Fruit fly (Drosophila melanogaster) whole organism, embryonic: ENCODE results near the gene CG43993.

ENCODE experiments used
- Atf-2 ChIP-seq: fragments of 200-800 bp; sonication (Bioruptor generic); optimal IDR thresholded peaks from 2 replicates; lab custom pipeline; 2016; ENCODE audit warnings: missing biosample characterization, missing genetic modification characterization
- C15 ChIP-seq: fragments of 200-800 bp; sonication (Bioruptor generic); IDR thresholded peaks from 3 replicates; pipeline ENCODE4 v1.3.6; 2022; ENCODE audit warnings: missing biosample characterization, missing genetic modification characterization
- CG10979 ChIP-seq: fragments of 200-800 bp; sonication (Bioruptor generic); optimal IDR thresholded peaks from 2 replicates; lab custom pipeline; 2018; ENCODE audit warnings: missing biosample characterization, mild to moderate bottlenecking, missing genetic modification characterization, moderate library complexity
- CG11696 ChIP-seq: fragments of 200-800 bp; sonication (Bioruptor generic); IDR thresholded peaks from 2 replicates; pipeline ENCODE4 v1.3.6; 2022; ENCODE audit warnings: missing biosample characterization, missing genetic modification characterization
- CG12219 ChIP-seq: fragments of 200-800 bp; sonication (Bioruptor generic); optimal IDR thresholded peaks from 3 replicates; lab custom pipeline; 2018; ENCODE audit warnings: missing biosample characterization, mild to moderate bottlenecking, missing genetic modification characterization
- CG13424 ChIP-seq: fragments of 200-800 bp; sonication (Bioruptor generic); optimal IDR thresholded peaks from 2 replicates; lab custom pipeline; 2019; ENCODE audit warnings: missing biosample characterization, mild to moderate bottlenecking, missing genetic modification characterization, moderate library complexity
- CG14710 ChIP-seq: fragments of 200-800 bp; sonication (Bioruptor generic); optimal IDR thresholded peaks from 3 replicates; lab custom pipeline; 2019; ENCODE audit warnings: missing biosample characterization, mild to moderate bottlenecking, missing genetic modification characterization, moderate library complexity
- CG14860 ChIP-seq: fragments of 200-800 bp; sonication (Bioruptor generic); IDR thresholded peaks from 3 replicates; pipeline ENCODE4 v1.3.6; 2022; ENCODE audit warnings: missing biosample characterization, missing genetic modification characterization; ENCODE audit not compliant: partially characterized antibody
- CG17568 ChIP-seq: fragments of 200-800 bp; sonication (Bioruptor generic); optimal IDR thresholded peaks from 2 replicates; lab custom pipeline; 2018; ENCODE audit warnings: missing biosample characterization, mild to moderate bottlenecking, missing genetic modification characterization, moderate library complexity
- CG17829 ChIP-seq: fragments of 200-800 bp; optimal IDR thresholded peaks from 2 replicates; lab custom pipeline; 2019; ENCODE audit warnings: missing biosample characterization, mild to moderate bottlenecking, missing genetic modification characterization, moderate library complexity
- CG2116 ChIP-seq: fragments of 200-800 bp; sonication (Bioruptor generic); optimal IDR thresholded peaks from 3 replicates; lab custom pipeline; 2018; ENCODE audit warnings: missing biosample characterization, mild to moderate bottlenecking, missing genetic modification characterization
- CG3065 ChIP-seq: fragments of 200-800 bp; sonication (Bioruptor generic); optimal IDR thresholded peaks from 2 replicates; lab custom pipeline; 2016; ENCODE audit warnings: missing biosample characterization, missing genetic modification characterization
- CG3407 ChIP-seq: fragments of 200-800 bp; sonication (Bioruptor generic); optimal IDR thresholded peaks from 2 replicates; lab custom pipeline; 2018; ENCODE audit warnings: missing biosample characterization, mild to moderate bottlenecking, missing genetic modification characterization
- CG34224 ChIP-seq: fragments of 200-800 bp; sonication (Bioruptor generic); IDR thresholded peaks from 3 replicates; pipeline ENCODE4 v1.3.6; 2022; ENCODE audit warnings: missing biosample characterization, missing genetic modification characterization; ENCODE audit not compliant: partially characterized antibody
- CG6765 ChIP-seq: fragments of 200-800 bp; sonication (Bioruptor generic); optimal IDR thresholded peaks from 3 replicates; lab custom pipeline; 2017; ENCODE audit warnings: missing biosample characterization, mild to moderate bottlenecking, missing genetic modification characterization
- CG7271 ChIP-seq: fragments of 200-800 bp; sonication (Bioruptor generic); optimal IDR thresholded peaks from 2 replicates; lab custom pipeline; 2018; ENCODE audit warnings: missing biosample characterization, mild to moderate bottlenecking, missing genetic modification characterization, moderate library complexity
- CG7372 ChIP-seq: fragments of 200-800 bp; sonication (Bioruptor generic); IDR thresholded peaks from 2 replicates; pipeline ENCODE4 v1.3.6; 2022; ENCODE audit warnings: missing biosample characterization, missing genetic modification characterization
- CG8281 ChIP-seq: fragments of 200-800 bp; sonication (Bioruptor generic); optimal IDR thresholded peaks from 2 replicates; lab custom pipeline; 2018; ENCODE audit warnings: missing biosample characterization, mild to moderate bottlenecking, missing genetic modification characterization, moderate library complexity
- CG9609 ChIP-seq: fragments of 200-800 bp; sonication (Bioruptor generic); optimal IDR thresholded peaks from 3 replicates; lab custom pipeline; 2016; ENCODE audit warnings: missing biosample characterization, missing genetic modification characterization
- CG9817 ChIP-seq: fragments of 200-800 bp; sonication (Bioruptor generic); optimal IDR thresholded peaks from 2 replicates; lab custom pipeline; 2018; ENCODE audit warnings: missing biosample characterization, mild to moderate bottlenecking, missing genetic modification characterization, moderate library complexity
- Camta ChIP-seq: fragments of 200-800 bp; sonication (Bioruptor generic); optimal IDR thresholded peaks from 2 replicates; lab custom pipeline; 2016; ENCODE audit warnings: missing biosample characterization, missing genetic modification characterization
- Chrac-16 ChIP-seq: fragments of 200-800 bp; sonication (Bioruptor generic); optimal IDR thresholded peaks from 3 replicates; lab custom pipeline; 2016; ENCODE audit warnings: missing biosample characterization, missing genetic modification characterization
- Dek ChIP-seq: fragments of 200-800 bp; sonication (Bioruptor generic); optimal IDR thresholded peaks from 3 replicates; lab custom pipeline; 2019; ENCODE audit warnings: missing biosample characterization, mild to moderate bottlenecking, missing genetic modification characterization, moderate library complexity
- Dip2 ChIP-seq: fragments of 200-800 bp; sonication (Bioruptor generic); IDR thresholded peaks from 2 replicates; pipeline ENCODE4 v1.3.6; 2022; ENCODE audit warnings: missing biosample characterization, missing genetic modification characterization
- Dll ChIP-seq: fragments of 200-800 bp; sonication (Bioruptor generic); IDR thresholded peaks from 4 replicates; pipeline ENCODE4 v1.3.6; 2022; ENCODE audit warnings: missing biosample characterization, missing genetic modification characterization; ENCODE audit not compliant: partially characterized antibody
- Doc3 ChIP-seq: fragments of 200-800 bp; sonication (Bioruptor generic); IDR thresholded peaks from 3 replicates; pipeline ENCODE4 v1.3.6; 2022; ENCODE audit warnings: missing biosample characterization, missing genetic modification characterization; ENCODE audit not compliant: partially characterized antibody
- Hmr ChIP-seq: fragments of 200-800 bp; sonication (Bioruptor generic); optimal IDR thresholded peaks from 3 replicates; lab custom pipeline; 2017; ENCODE audit warnings: mild to moderate bottlenecking, missing biosample characterization, missing genetic modification reagents, missing genetic modification characterization
- Jarid2 ChIP-seq: fragments of 200-800 bp; sonication (Bioruptor generic); optimal IDR thresholded peaks from 3 replicates; lab custom pipeline; 2017; ENCODE audit warnings: mild to moderate bottlenecking, missing biosample characterization, missing genetic modification reagents, missing genetic modification characterization
- Lim3 ChIP-seq: fragments of 200-800 bp; sonication (Bioruptor generic); IDR thresholded peaks from 2 replicates; pipeline ENCODE4 v1.3.6; 2022; ENCODE audit warnings: missing biosample characterization, missing genetic modification characterization
- Lpt ChIP-seq: fragments of >200 bp; optimal IDR thresholded peaks from 2 replicates; lab custom pipeline; 2018; ENCODE audit warnings: missing biosample characterization, missing genetic modification characterization
- Mrtf ChIP-seq: fragments of 200-800 bp; sonication (Bioruptor generic); IDR thresholded peaks from 3 replicates; pipeline ENCODE4 v1.3.6; 2022; ENCODE audit warnings: missing biosample characterization, missing genetic modification characterization
- NfI ChIP-seq: fragments of 200-800 bp; sonication (Bioruptor generic); optimal IDR thresholded peaks from 3 replicates; lab custom pipeline; 2018; ENCODE audit warnings: missing biosample characterization, mild to moderate bottlenecking, missing genetic modification characterization, moderate library complexity
- Ssrp ChIP-seq: fragments of 200-800 bp; sonication (Bioruptor generic); optimal IDR thresholded peaks from 2 replicates; lab custom pipeline; 2018; ENCODE audit warnings: missing biosample characterization, mild to moderate bottlenecking, missing genetic modification characterization, moderate library complexity
- aop ChIP-seq: fragments of 200-800 bp; sonication (Bioruptor generic); IDR thresholded peaks from 2 replicates; pipeline ENCODE4 v1.3.6; 2022; ENCODE audit warnings: missing biosample characterization, missing genetic modification characterization
- cg ChIP-seq: fragments of 200-800 bp; sonication (Bioruptor generic); optimal IDR thresholded peaks from 3 replicates; lab custom pipeline; 2019; ENCODE audit warnings: missing biosample characterization, mild to moderate bottlenecking, missing genetic modification characterization, moderate library complexity
- crc ChIP-seq: fragments of 200-800 bp; sonication (Bioruptor generic); optimal IDR thresholded peaks from 2 replicates; lab custom pipeline; 2016; ENCODE audit warnings: missing biosample characterization, missing genetic modification characterization
- fru ChIP-seq: fragments of >200 bp; optimal IDR thresholded peaks from 2 replicates; lab custom pipeline; 2017
- ind ChIP-seq: fragments of 200-800 bp; sonication (Bioruptor generic); optimal IDR thresholded peaks from 3 replicates; lab custom pipeline; 2016; ENCODE audit warnings: missing biosample characterization, missing genetic modification characterization
- ken ChIP-seq: fragments of 200-800 bp; sonication (Bioruptor generic); IDR thresholded peaks from 3 replicates; pipeline ENCODE4 v1.3.6; 2022; ENCODE audit warnings: missing biosample characterization, missing genetic modification characterization
- knrl ChIP-seq: fragments of 200-800 bp; sonication (Bioruptor generic); IDR thresholded peaks from 3 replicates; pipeline ENCODE4 v1.3.6; 2022; ENCODE audit warnings: missing biosample characterization, missing genetic modification characterization; ENCODE audit not compliant: partially characterized antibody
- lilli ChIP-seq: fragments of 200-800 bp; sonication (Bioruptor generic); optimal IDR thresholded peaks from 3 replicates; lab custom pipeline; 2016; ENCODE audit warnings: missing biosample characterization, missing genetic modification characterization
- lola ChIP-seq, 3 experiments: fragments of >200 bp in 2 of 3; fragments of 200-800 bp in 1 of 3; sonication (Bioruptor generic) in 1 of 3; optimal IDR thresholded peaks; 2 replicates each; lab custom pipeline; 2017 to 2019; ENCODE audit warnings: missing biosample characterization in 3 of 3, missing genetic modification characterization in 3 of 3, mild to moderate bottlenecking in 1 of 3, moderate library complexity in 1 of 3
- pb ChIP-seq: fragments of 200-800 bp; sonication (Bioruptor generic); optimal IDR thresholded peaks from 3 replicates; lab custom pipeline; 2016; ENCODE audit warnings: missing biosample characterization, missing genetic modification characterization
- peb ChIP-seq: fragments of 200-800 bp; sonication (Bioruptor generic); IDR thresholded peaks from 2 replicates; pipeline ENCODE4 v1.3.6; 2022; ENCODE audit warnings: missing biosample characterization, missing genetic modification characterization
- pum ChIP-seq: fragments of 200-800 bp; sonication (Bioruptor generic); optimal IDR thresholded peaks from 2 replicates; lab custom pipeline; 2016; ENCODE audit warnings: missing biosample characterization, missing genetic modification characterization
- sc ChIP-seq, 3 experiments: fragments of >200 bp in 2 of 3; fragments of 200-800 bp in 1 of 3; sonication (Bioruptor generic) in 1 of 3; optimal IDR thresholded peaks; 2 replicates in 2 of 3; 3 replicates in 1 of 3; lab custom pipeline; 2017; ENCODE audit warnings: mild to moderate bottlenecking in 1 of 3, missing biosample characterization in 1 of 3, missing genetic modification characterization in 1 of 3, missing genetic modification reagents in 1 of 3
- schlank ChIP-seq: fragments of 200-800 bp; sonication (Bioruptor generic); optimal IDR thresholded peaks from 2 replicates; lab custom pipeline; 2018; ENCODE audit warnings: missing biosample characterization, mild to moderate bottlenecking, missing genetic modification characterization
- tap ChIP-seq: fragments of 200-800 bp; optimal IDR thresholded peaks from 3 replicates; lab custom pipeline; 2019; ENCODE audit warnings: missing biosample characterization, mild to moderate bottlenecking, missing genetic modification characterization, moderate library complexity
- tll ChIP-seq, 2 experiments: fragments of 200-800 bp in 1 of 2; fragments of >200 bp in 1 of 2; sonication (Bioruptor generic) in 1 of 2; optimal IDR thresholded peaks; 2 replicates each; lab custom pipeline; 2017 to 2019; ENCODE audit warnings: missing biosample characterization in 2 of 2, missing genetic modification characterization in 2 of 2, mild to moderate bottlenecking in 1 of 2, moderate library complexity in 1 of 2

Gene CG43993

DNA sequence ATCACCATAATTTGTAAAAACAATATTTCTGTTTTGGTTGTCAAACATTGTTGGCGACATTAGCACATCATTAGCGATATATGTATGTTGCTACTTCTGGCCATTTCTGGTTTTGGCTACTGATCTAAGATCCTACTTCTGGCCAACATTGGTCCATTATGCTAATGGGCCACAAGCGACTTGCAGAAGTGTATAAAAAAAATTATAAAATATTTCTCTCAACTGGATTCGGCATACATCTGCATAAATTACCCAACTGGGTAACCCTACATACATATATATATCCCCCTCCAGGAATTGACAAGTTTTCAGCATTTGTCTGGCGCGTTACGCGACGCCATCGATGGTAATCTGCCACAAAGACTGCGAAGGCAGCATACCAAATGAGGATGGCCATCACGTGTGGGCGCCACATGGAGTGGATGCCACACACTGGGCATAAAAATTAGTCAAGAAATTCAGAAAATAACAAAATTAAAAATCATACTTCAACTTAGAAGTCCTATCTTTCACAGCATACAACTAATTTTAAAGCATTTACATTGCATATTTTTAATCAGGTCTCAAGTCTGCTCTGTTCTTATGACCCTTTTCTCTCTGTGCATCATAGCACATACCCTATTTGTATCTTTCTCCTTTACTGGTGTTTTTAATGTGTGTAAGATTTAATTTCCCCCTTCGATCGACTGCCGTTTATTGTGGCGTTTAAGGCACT lies 5.2 kb downstream of the CG43993 start (continued):
- no peak for TF ChIP-seq knrl (GFP tag; lab: Robert Waterston, UW)
- TF ChIP-seq Lpt (GFP tag; lab: Kevin White, UChicago), result no peak
- no peak for TF ChIP-seq Lim3
- no peak for TF ChIP-seq schlank (tag; lab: Kevin White, UChicago)
- TF ChIP-seq lola (GFP tag; optimal IDR thresholded peaks at IDR 0.05; lab: Kevin White, UChicago), result peak in 1 of 3 experiments; percentile 58
- peak; percentile 18; the same call in 1 of the 2 replicates for TF ChIP-seq CG7372
- TF ChIP-seq fru (lab: Kevin White, UChicago), result no peak
- no peak for TF ChIP-seq Mrtf
- no peak for TF ChIP-seq ken (GFP tag; lab: Robert Waterston, UW)
- peak; percentile 57 for TF ChIP-seq CG17829 (tag; lab: Kevin White, UChicago)
- TF ChIP-seq pum, result no peak
- TF ChIP-seq sc (optimal IDR thresholded peaks at IDR 0.05; lab: Kevin White, UChicago), result no peak
- TF ChIP-seq sc (GFP tag; optimal IDR thresholded peaks at IDR 0.05; lab: Kevin White, UChicago), result peak; percentile 30
- peak; percentile 22 for TF ChIP-seq ind (GFP tag; lab: Kevin White, UChicago)
- TF ChIP-seq peb, result 0 out of 2 replicates have a peak, but pooled peaks have one; percentile 23
- TF ChIP-seq Dll (GFP tag; lab: Robert Waterston, UW), result no peak
- TF ChIP-seq CG13424 (tag; lab: Kevin White, UChicago), result no peak
- TF ChIP-seq C15, result no peak
- peak; percentile 59 for TF ChIP-seq tap (tag; lab: Kevin White, UChicago)
- no peak for TF ChIP-seq CG12219
- TF ChIP-seq CG6765 (GFP tag; lab: Kevin White, UChicago), result no peak
- no peak for TF ChIP-seq crc
- no peak for TF ChIP-seq CG34224 (GFP tag; lab: Robert Waterston, UW)
- TF ChIP-seq CG14860 (GFP tag; lab: Robert Waterston, UW), result no peak
- TF ChIP-seq Ssrp, result peak; percentile 15
- no peak for TF ChIP-seq Doc3
- no peak for TF ChIP-seq tll (GFP tag; optimal IDR thresholded peaks at IDR 0.05; lab: Kevin White, UChicago)
- TF ChIP-seq CG3065, result no peak
- no peak for TF ChIP-seq CG9609 (GFP tag; lab: Kevin White, UChicago)
- no peak for TF ChIP-seq CG9817
- TF ChIP-seq CG8281 (tag; lab: Kevin White, UChicago), result no peak
- peak; percentile 16 for TF ChIP-seq Camta (GFP tag; lab: Kevin White, UChicago)
- no peak for TF ChIP-seq Dek (tag; lab: Kevin White, UChicago)
- no peak for TF ChIP-seq Hmr (GFP tag; lab: Kevin White, UChicago)
- peak; percentile 89 for TF ChIP-seq CG10979 (tag; lab: Kevin White, UChicago)
- no peak for TF ChIP-seq NfI (GFP tag; lab: Kevin White, UChicago)
- TF ChIP-seq aop (GFP tag; lab: Robert Waterston, UW), result no peak
- TF ChIP-seq lilli, result peak; percentile 30
- TF ChIP-seq CG14710 (tag; lab: Kevin White, UChicago), result peak; percentile 77
- TF ChIP-seq pb (GFP tag; lab: Kevin White, UChicago), result peak; percentile 0
- TF ChIP-seq Dip2 (GFP tag; lab: Robert Waterston, UW), result no peak
- no peak for TF ChIP-seq CG11696 (GFP tag; lab: Robert Waterston, UW)
- no peak for TF ChIP-seq CG2116
- no peak for TF ChIP-seq CG17568 (GFP tag; lab: Kevin White, UChicago)
- TF ChIP-seq Atf-2 (GFP tag; lab: Kevin White, UChicago), result peak; percentile 22
- no peak for TF ChIP-seq Jarid2
- peak; percentile 5 for TF ChIP-seq Chrac-16 (GFP tag; lab: Kevin White, UChicago)
- no peak for TF ChIP-seq CG3407 (GFP tag; lab: Kevin White, UChicago)
- TF ChIP-seq cg (GFP tag; lab: Kevin White, UChicago), result no peak
- no peak for TF ChIP-seq CG7271 (tag; lab: Kevin White, UChicago)
